Worm (Caenorhabditis elegans) whole organism, L1 larva: Measurements from ENCODE around the gene msp-63.

Source experiments
- fkh-8 ChIP-seq: sonication (generic microtip); optimal IDR thresholded peaks from 2 replicates; lab custom pipeline; 2016; ENCODE audit warnings: mild to moderate bottlenecking, missing genetic modification characterization, missing compliant biosample characterization
- jun-1 ChIP-seq: fragments of 150-350 bp; optimal IDR thresholded peaks from 2 replicates; lab custom pipeline; 2014; ENCODE audit warnings: missing biosample characterization, missing genetic modification reagents, missing genetic modification characterization
- nhr-28 ChIP-seq: fragments of 150-350 bp; optimal IDR thresholded peaks from 2 replicates; lab custom pipeline; 2014; ENCODE audit warnings: missing biosample characterization, missing genetic modification characterization
- nhr-77 ChIP-seq: fragments of 150-350 bp; optimal IDR thresholded peaks from 2 replicates; lab custom pipeline; 2014; ENCODE audit warnings: missing biosample characterization, missing genetic modification characterization
- skn-1 ChIP-seq: fragments of 150-350 bp; optimal IDR thresholded peaks from 2 replicates; lab custom pipeline; 2014; ENCODE audit warnings: missing biosample characterization, missing genetic modification characterization

DNA sequence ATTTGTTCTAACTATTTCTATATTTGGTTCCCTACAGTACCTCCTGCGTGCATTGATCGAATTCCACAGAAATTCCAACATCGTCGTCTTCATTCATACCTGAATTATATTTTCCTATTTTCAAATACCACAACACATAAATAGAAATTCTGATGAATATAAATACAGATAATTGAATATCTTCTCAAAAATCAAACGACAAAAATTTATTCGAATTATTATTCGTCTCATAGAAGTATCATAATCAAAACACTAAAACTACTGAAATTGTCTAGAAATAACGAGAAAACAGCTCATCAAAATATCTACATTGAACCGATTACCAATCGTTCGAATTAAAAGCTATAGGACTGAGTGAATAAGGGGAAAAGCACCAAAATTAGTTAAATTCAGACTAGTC lies 35.9 kb upstream of the msp-63 start, which contains the start of gene gtap-1:
- no peak for TF ChIP-seq nhr-77 (tag; lab: Kevin White, UChicago)
- no peak for TF ChIP-seq fkh-8 (tag; lab: Kevin White, UChicago)
- no peak for TF ChIP-seq skn-1
- TF ChIP-seq nhr-28 (tag; lab: Kevin White, UChicago): no peak
- TF ChIP-seq jun-1 (tag; lab: Kevin White, UChicago): no peak
